Fruit fly (Drosophila melanogaster): Measurements from ENCODE around the gene sn.

DNA sequence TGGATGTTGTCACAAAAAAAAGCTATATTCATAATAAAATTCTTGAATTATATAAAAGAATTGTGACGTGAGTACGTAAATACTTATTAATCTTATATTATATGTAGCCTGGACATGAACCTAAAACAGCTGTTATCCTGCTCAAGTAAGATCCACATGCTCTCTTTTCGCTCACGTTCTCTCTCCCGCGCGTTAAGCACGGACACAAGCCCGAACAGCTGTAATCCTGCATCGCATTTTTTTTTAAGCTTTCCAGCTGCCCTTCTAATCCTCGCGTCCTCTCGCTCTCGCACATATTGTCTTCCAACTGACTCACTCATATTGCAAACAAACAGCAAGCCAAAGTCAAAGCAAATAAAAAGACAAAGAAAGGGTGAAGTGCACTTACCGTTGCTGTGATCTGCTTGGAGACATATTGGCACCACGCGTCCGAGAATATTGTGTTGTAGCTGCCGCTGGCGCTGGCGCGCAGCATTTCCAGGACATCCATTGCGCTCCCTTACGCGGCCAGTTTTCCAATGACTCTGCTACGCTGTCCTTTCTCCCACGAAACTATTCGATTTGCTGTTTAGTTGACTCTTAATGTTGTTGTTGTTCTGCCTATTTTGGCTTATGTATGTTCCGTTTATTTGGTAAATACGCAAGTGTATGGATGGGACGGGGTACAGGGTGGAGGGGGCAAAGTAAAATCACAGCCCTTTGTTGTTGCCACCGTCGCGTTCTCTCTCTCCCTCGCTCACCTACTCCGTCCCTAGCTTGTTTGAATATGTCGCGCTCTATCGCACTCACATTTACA is 3.4 kb downstream of the sn start:
- TF ChIP-seq CG12605 (GFP tag; IDR thresholded peaks at IDR 0.05): no peak
- TF ChIP-seq Pif1B (GFP tag; optimal IDR thresholded peaks at IDR 0.05): no peak
- no peak for TF ChIP-seq CG34367 (tag; optimal IDR thresholded peaks at IDR 0.05)
- TF ChIP-seq EcR (GFP tag; optimal IDR thresholded peaks at IDR 0.05): no peak
- TF ChIP-seq CG32121 (GFP tag; IDR thresholded peaks at IDR 0.05): 0 out of 2 replicates have a peak, but pooled peaks have one; percentile 30
- no peak for TF ChIP-seq CG14655 (GFP tag; optimal IDR thresholded peaks at IDR 0.05)
- TF ChIP-seq fd96Ca (GFP tag; IDR thresholded peaks at IDR 0.05): no peak
- no peak for TF ChIP-seq rn (GFP tag; IDR thresholded peaks at IDR 0.05)
- TF ChIP-seq D1 (tag; optimal IDR thresholded peaks at IDR 0.05): peak; percentile 26
- TF ChIP-seq CG15710 (tag; optimal IDR thresholded peaks at IDR 0.05): no peak
- TF ChIP-seq CG17806 (tag; optimal IDR thresholded peaks at IDR 0.05): no peak
- peak; percentile 11 for TF ChIP-seq CG13204 (GFP tag; optimal IDR thresholded peaks at IDR 0.05)
- TF ChIP-seq Snoo (tag; optimal IDR thresholded peaks at IDR 0.05): no peak
- no peak for TF ChIP-seq gl (tag; optimal IDR thresholded peaks at IDR 0.05)

All from whole organism, pupa.